Fruit fly (Drosophila melanogaster) whole organism, prepupa: ENCODE data around the gene mRpS23.

Experiments used
- Blimp-1 ChIP-seq: fragments of 200-800 bp; sonication (Bioruptor generic); optimal IDR thresholded peaks from 3 replicates; lab custom pipeline; 2017; ENCODE audit warnings: missing biosample characterization, missing genetic modification characterization, mild to moderate bottlenecking, moderate library complexity, missing genetic modification reagents
- CG11294 ChIP-seq: fragments of 200-800 bp; sonication (Bioruptor generic); IDR thresholded peaks from 2 replicates; pipeline ENCODE4 v1.3.6; 2022; ENCODE audit warnings: missing biosample characterization, missing genetic modification characterization
- CG11762 ChIP-seq: fragments of 200-800 bp; sonication (Bioruptor generic); optimal IDR thresholded peaks from 3 replicates; lab custom pipeline; 2016; ENCODE audit warnings: missing biosample characterization, missing genetic modification characterization; ENCODE audit not compliant: insufficient read depth
- CG1621 ChIP-seq: fragments of 200-800 bp; sonication (Bioruptor generic); optimal IDR thresholded peaks from 3 replicates; lab custom pipeline; 2018; ENCODE audit warnings: missing biosample characterization, mild to moderate bottlenecking, missing genetic modification characterization
- CG16779 ChIP-seq: fragments of 200-800 bp; sonication (Bioruptor generic); optimal IDR thresholded peaks from 3 replicates; lab custom pipeline; 2017; ENCODE audit warnings: missing biosample characterization, mild to moderate bottlenecking, missing genetic modification characterization
- CG3032 ChIP-seq: fragments of 200-800 bp; optimal IDR thresholded peaks from 2 replicates; lab custom pipeline; 2019; ENCODE audit warnings: missing biosample characterization, mild to moderate bottlenecking, missing genetic modification characterization, moderate library complexity
- CG34406 ChIP-seq: fragments of 200-800 bp; sonication (Bioruptor generic); optimal IDR thresholded peaks from 3 replicates; lab custom pipeline; 2016; ENCODE audit warnings: missing biosample characterization, missing genetic modification characterization
- CG6276 ChIP-seq: fragments of 200-800 bp; sonication (Bioruptor generic); optimal IDR thresholded peaks from 2 replicates; lab custom pipeline; 2017; ENCODE audit warnings: missing biosample characterization, mild to moderate bottlenecking, missing genetic modification characterization
- CG6808 ChIP-seq: fragments of 200-800 bp; sonication (Bioruptor generic); optimal IDR thresholded peaks from 3 replicates; lab custom pipeline; 2017; ENCODE audit warnings: missing biosample characterization, missing genetic modification characterization, mild to moderate bottlenecking, moderate library complexity, missing genetic modification reagents
- CG7368 ChIP-seq: fragments of 200-800 bp; sonication (Bioruptor generic); optimal IDR thresholded peaks from 3 replicates; lab custom pipeline; 2016; ENCODE audit warnings: missing biosample characterization, missing genetic modification characterization
- CG8119 ChIP-seq: fragments of 200-800 bp; sonication (Bioruptor generic); IDR thresholded peaks from 3 replicates; pipeline ENCODE4 v1.3.6; 2022; ENCODE audit warnings: missing biosample characterization, missing genetic modification characterization
- CG8319 ChIP-seq: fragments of 200-800 bp; sonication (Bioruptor generic); optimal IDR thresholded peaks from 3 replicates; lab custom pipeline; 2016; ENCODE audit warnings: missing biosample characterization, missing genetic modification characterization
- Eip75B ChIP-seq: fragments of 200-800 bp; sonication (Bioruptor generic); optimal IDR thresholded peaks from 3 replicates; lab custom pipeline; 2016; ENCODE audit warnings: missing biosample characterization, missing genetic modification characterization
- Eip78C ChIP-seq: fragments of 200-800 bp; sonication (Bioruptor generic); peaks from one replicate; lab custom pipeline; 2016; ENCODE audit warnings: missing biosample characterization, missing genetic modification characterization
- Eip93F ChIP-seq: fragments of 200-800 bp; sonication (Bioruptor generic); optimal IDR thresholded peaks from 2 replicates; lab custom pipeline; 2016; ENCODE audit warnings: missing biosample characterization, mild to moderate bottlenecking, missing genetic modification characterization
- Ets21C ChIP-seq: fragments of 200-800 bp; sonication (Bioruptor generic); optimal IDR thresholded peaks from 3 replicates; lab custom pipeline; 2016; ENCODE audit warnings: missing biosample characterization, missing genetic modification characterization
- Gug ChIP-seq: fragments of 200-800 bp; sonication (Bioruptor generic); IDR thresholded peaks from 2 replicates; pipeline ENCODE4 v1.3.6; 2022; ENCODE audit warnings: missing biosample characterization, missing genetic modification characterization
- Met ChIP-seq: fragments of 200-800 bp; sonication (Bioruptor generic); optimal IDR thresholded peaks from 3 replicates; lab custom pipeline; 2016; ENCODE audit warnings: missing biosample characterization, missing genetic modification characterization
- Sox14 ChIP-seq: fragments of 200-800 bp; sonication (Bioruptor generic); optimal IDR thresholded peaks from 3 replicates; lab custom pipeline; 2016; ENCODE audit warnings: missing biosample characterization, missing genetic modification characterization
- achi ChIP-seq: fragments of 200-800 bp; sonication (Bioruptor generic); optimal IDR thresholded peaks from 3 replicates; lab custom pipeline; 2016; ENCODE audit warnings: missing biosample characterization, missing genetic modification characterization
- eg ChIP-seq: fragments of 200-800 bp; sonication (Bioruptor generic); IDR thresholded peaks from 3 replicates; pipeline ENCODE4 v1.3.6; 2022; ENCODE audit warnings: missing biosample characterization, missing genetic modification characterization
- esn ChIP-seq: fragments of 200-800 bp; sonication (Bioruptor generic); optimal IDR thresholded peaks from 2 replicates; lab custom pipeline; 2016; ENCODE audit warnings: missing biosample characterization, mild to moderate bottlenecking, missing genetic modification characterization, moderate library complexity
- fd59A ChIP-seq: fragments of 200-800 bp; sonication (Bioruptor generic); optimal IDR thresholded peaks from 2 replicates; lab custom pipeline; 2017; ENCODE audit warnings: missing biosample characterization, mild to moderate bottlenecking, missing genetic modification characterization, missing genetic modification reagents
- fkh ChIP-seq: fragments of 200-800 bp; sonication (Bioruptor generic); optimal IDR thresholded peaks from 3 replicates; lab custom pipeline; 2017; ENCODE audit warnings: missing biosample characterization, mild to moderate bottlenecking, missing genetic modification characterization, moderate library complexity
- lz ChIP-seq: fragments of 200-800 bp; sonication (Bioruptor generic); optimal IDR thresholded peaks from 3 replicates; lab custom pipeline; 2016; ENCODE audit warnings: missing biosample characterization, missing genetic modification characterization
- net ChIP-seq: fragments of 200-800 bp; sonication (Bioruptor generic); optimal IDR thresholded peaks from 3 replicates; lab custom pipeline; 2016; ENCODE audit warnings: missing biosample characterization, missing genetic modification characterization
- pdm3 ChIP-seq: fragments of 200-800 bp; sonication (Bioruptor generic); optimal IDR thresholded peaks from 3 replicates; lab custom pipeline; 2016; ENCODE audit warnings: missing biosample characterization, missing genetic modification characterization
- spab ChIP-seq: fragments of 200-800 bp; sonication (Bioruptor generic); optimal IDR thresholded peaks from 2 replicates; lab custom pipeline; 2017; ENCODE audit warnings: missing biosample characterization, mild to moderate bottlenecking, missing genetic modification characterization, missing genetic modification reagents
- ss ChIP-seq, 2 experiments: fragments of 200-800 bp; sonication (Bioruptor generic); optimal IDR thresholded peaks; 2 replicates in 1 of 2; 3 replicates in 1 of 2; lab custom pipeline; 2017 to 2018; ENCODE audit warnings: mild to moderate bottlenecking in 2 of 2, missing biosample characterization in 2 of 2, missing genetic modification characterization in 2 of 2, moderate library complexity in 1 of 2
- svp ChIP-seq: fragments of 200-800 bp; sonication (Bioruptor generic); peaks from one replicate; lab custom pipeline; 2016; ENCODE audit warnings: missing biosample characterization, missing genetic modification characterization
- topi ChIP-seq: fragments of 200-800 bp; sonication (Bioruptor generic); optimal IDR thresholded peaks from 3 replicates; lab custom pipeline; 2016; ENCODE audit warnings: missing biosample characterization, missing genetic modification characterization
- vri ChIP-seq: fragments of 200-800 bp; sonication (Bioruptor generic); optimal IDR thresholded peaks from 3 replicates; lab custom pipeline; 2016; ENCODE audit warnings: missing biosample characterization, mild to moderate bottlenecking, missing genetic modification characterization

Gene mRpS23

dm6 chr2L:13835002-13835910 lies at the start of gene mRpS23, which contains the start of gene CenG1A (continued):
- TF ChIP-seq CG11762 (GFP tag; lab: Kevin White, UChicago) = peak; percentile 100
- peak; percentile 99 for TF ChIP-seq CG16779 (tag; lab: Kevin White, UChicago)
- TF ChIP-seq Sox14 (GFP tag; lab: Kevin White, UChicago) = peak; percentile 100
- peak; percentile 100 for TF ChIP-seq CG11294
- peak; percentile 100 for TF ChIP-seq CG8319 (GFP tag; lab: Kevin White, UChicago)
- peak; percentile 100 for TF ChIP-seq CG34406
- TF ChIP-seq Ets21C (GFP tag; lab: Kevin White, UChicago) = peak; percentile 100
- peak; percentile 100 for TF ChIP-seq CG8119
- peak; percentile 100 for TF ChIP-seq vri (GFP tag; lab: Kevin White, UChicago)
- peak; percentile 99 for TF ChIP-seq CG6808 (GFP tag; lab: Kevin White, UChicago)

- no peak for TF ChIP-seq lz (GFP tag; lab: Kevin White, UChicago)
- TF ChIP-seq net (GFP tag; lab: Kevin White, UChicago) = peak; percentile 10
Observed at dm6 chr2L:13884063-13884656, 49.3 kb upstream of the mRpS23 start.

dm6 chr2L:13881939-13882338 lies 47.1 kb upstream of the mRpS23 start:
- peak; percentile 67 for TF ChIP-seq Eip78C
- TF ChIP-seq Blimp-1 = no peak
- TF ChIP-seq CG6276 (GFP tag; lab: Kevin White, UChicago) = no peak
- no peak for TF ChIP-seq Gug (GFP tag; lab: Robert Waterston, UW)
- peak; percentile 17 for TF ChIP-seq esn
- no peak for TF ChIP-seq CG7368 (GFP tag; lab: Kevin White, UChicago)
- peak; percentile 49 for TF ChIP-seq svp (GFP tag; lab: Kevin White, UChicago)
- peak; percentile 15 for TF ChIP-seq Met
- no peak for TF ChIP-seq achi
- TF ChIP-seq CG11762 (GFP tag; lab: Kevin White, UChicago) = no peak
- no peak for TF ChIP-seq Eip93F
- no peak for TF ChIP-seq CG3032
- TF ChIP-seq spab (GFP tag; lab: Kevin White, UChicago) = no peak
- 0 out of 3 replicates have a peak, but pooled peaks have one; percentile 10 for TF ChIP-seq eg (GFP tag; lab: Robert Waterston, UW)
- peak; percentile 56 for TF ChIP-seq vri (GFP tag; lab: Kevin White, UChicago)
- no peak for TF ChIP-seq CG16779 (tag; lab: Kevin White, UChicago)
- TF ChIP-seq pdm3 (GFP tag; lab: Kevin White, UChicago) = no peak
- TF ChIP-seq CG1621 = no peak
- TF ChIP-seq CG8119 = no peak
- TF ChIP-seq fd59A = no peak
- TF ChIP-seq fkh = peak; percentile 89
- no peak for TF ChIP-seq ss (GFP tag; optimal IDR thresholded peaks at IDR 0.05; lab: Kevin White, UChicago)
- no peak for TF ChIP-seq CG6808 (GFP tag; lab: Kevin White, UChicago)
- TF ChIP-seq Eip75B = no peak

dm6 chr2L:13881387-13881902 lies 46.6 kb upstream of the mRpS23 start:
- TF ChIP-seq topi (no peak), Eip93F (peak; percentile 20), svp (GFP tag; lab: Kevin White, UChicago) (peak; percentile 74)
